Fruit fly (Drosophila melanogaster): Measurements from ENCODE around the gene CG14089.
A peak's percentile ranks its signal among the peaks of the same experiment; 100 is the strongest.

CG14089 gene

DNA sequence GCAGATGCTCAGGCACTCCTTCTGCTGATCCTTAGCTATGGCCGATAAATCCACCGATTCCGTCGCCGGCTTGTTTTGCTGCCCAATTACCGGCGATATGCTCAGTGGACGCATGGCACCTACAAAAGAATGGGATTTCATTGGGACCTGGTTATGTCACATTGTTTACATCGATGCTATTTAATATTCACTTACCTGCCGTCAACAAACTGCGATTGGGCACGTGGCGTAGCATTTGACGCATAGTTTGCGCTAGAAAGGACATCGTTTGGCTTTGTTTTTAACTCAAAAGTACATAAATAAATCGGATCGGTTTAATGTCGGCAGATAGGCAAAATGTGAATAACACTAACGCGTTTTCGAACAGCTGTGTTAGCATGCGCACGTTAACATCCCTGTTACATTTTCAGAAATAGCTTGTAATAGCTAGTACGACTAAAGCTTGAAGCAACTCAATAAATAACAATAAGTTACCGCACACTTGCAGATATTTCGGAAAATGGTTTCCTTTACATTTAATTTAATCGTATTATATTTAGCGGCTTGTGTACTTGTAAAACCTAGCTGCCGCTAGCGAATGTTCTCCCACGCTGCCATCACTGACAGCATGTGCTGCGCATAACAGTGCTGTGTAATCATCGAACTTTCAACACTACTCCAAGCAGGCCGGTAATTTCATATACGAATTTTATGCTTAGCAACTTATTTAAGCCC lies 25.7 kb downstream of the CG14089 start, which contains the start of the genes mRpL21 and rept (continued):
- TF ChIP-seq ham (GFP tag; IDR thresholded peaks at IDR 0.05), result no peak
- TF ChIP-seq CG1529 (GFP tag; optimal IDR thresholded peaks at IDR 0.05), result no peak
- TF ChIP-seq CG10267 (tag; optimal IDR thresholded peaks at IDR 0.05), result peak; percentile 95
- TF ChIP-seq Sry-β (GFP tag; optimal IDR thresholded peaks at IDR 0.05), result peak; percentile 96
- TF ChIP-seq CG14441 (GFP tag; IDR thresholded peaks at IDR 0.05), result peak; percentile 24; the same call in 1 of the 2 replicates
- peak; percentile 28 for TF ChIP-seq CG12942 (GFP tag; optimal IDR thresholded peaks at IDR 0.05)
- 0 out of 2 replicates have a peak, but pooled peaks have one; percentile 6 for TF ChIP-seq stc (GFP tag; IDR thresholded peaks at IDR 0.05)
- TF ChIP-seq CG33213 (GFP tag; optimal IDR thresholded peaks at IDR 0.05), result peak; percentile 22
- no peak for TF ChIP-seq kay (GFP tag; optimal IDR thresholded peaks at IDR 0.05)
- peak; percentile 66 for TF ChIP-seq Xrp1 (GFP tag; IDR thresholded peaks at IDR 0.05)
- no peak for TF ChIP-seq rib (GFP tag; IDR thresholded peaks at IDR 0.05)
- TF ChIP-seq Meics (GFP tag; optimal IDR thresholded peaks at IDR 0.05), result peak; percentile 29
- TF ChIP-seq eve (GFP tag; optimal IDR thresholded peaks at IDR 0.05), result no peak
- TF ChIP-seq Stat92E (GFP tag; optimal IDR thresholded peaks at IDR 0.05), result peak in 1 of 3 experiments; percentile 17
- TF ChIP-seq tna (GFP tag; IDR thresholded peaks at IDR 0.05; ENCODE audit: partially characterized antibody), result no peak
- peak; percentile 7 for TF ChIP-seq BtbVII (GFP tag; optimal IDR thresholded peaks at IDR 0.05)
- TF ChIP-seq CG31224 (GFP tag; IDR thresholded peaks at IDR 0.05), result peak; percentile 34; the same call in 1 of the 2 replicates
- TF ChIP-seq gsb-n (tag; optimal IDR thresholded peaks at IDR 0.05), result no peak
- peak; percentile 36 for TF ChIP-seq jumu (GFP tag; optimal IDR thresholded peaks at IDR 0.05)
- peak; percentile 44 for TF ChIP-seq CG18619 (GFP tag; optimal IDR thresholded peaks at IDR 0.05)
- TF ChIP-seq trh (GFP tag; optimal IDR thresholded peaks at IDR 0.05), result no peak
- no peak for TF ChIP-seq CG8359 (GFP tag; optimal IDR thresholded peaks at IDR 0.05; ENCODE audit: borderline replicate concordance)
- TF ChIP-seq CG7963 (GFP tag; IDR thresholded peaks at IDR 0.05; ENCODE audit: partially characterized antibody), result no peak
- no peak for TF ChIP-seq CG6654 (GFP tag; optimal IDR thresholded peaks at IDR 0.05)
- no peak for TF ChIP-seq fd96Cb (tag; optimal IDR thresholded peaks at IDR 0.05)
- TF ChIP-seq HLHmδ (GFP tag; optimal IDR thresholded peaks at IDR 0.05), result no peak
- peak; percentile 42 for TF ChIP-seq CG10147 (GFP tag; optimal IDR thresholded peaks at IDR 0.05)
- peak; percentile 39; the same call in 1 of the 2 replicates for TF ChIP-seq CG10366 (GFP tag; IDR thresholded peaks at IDR 0.05)
- TF ChIP-seq yki (optimal IDR thresholded peaks at IDR 0.05), result no peak
- no peak for TF ChIP-seq sc (optimal IDR thresholded peaks at IDR 0.05)
- peak; percentile 5 for TF ChIP-seq sc (GFP tag; optimal IDR thresholded peaks at IDR 0.05)
- no peak for TF ChIP-seq Ravus (GFP tag; IDR thresholded peaks at IDR 0.05)
- TF ChIP-seq HmgD (GFP tag; optimal IDR thresholded peaks at IDR 0.05), result no peak
- TF ChIP-seq Fer2 (tag; optimal IDR thresholded peaks at IDR 0.05), result peak; percentile 2
- TF ChIP-seq CG14860 (GFP tag; IDR thresholded peaks at IDR 0.05; ENCODE audit: partially characterized antibody), result no peak
- TF ChIP-seq hth (optimal IDR thresholded peaks at IDR 0.05), result no peak
- peak; percentile 63 for TF ChIP-seq grau (tag; optimal IDR thresholded peaks at IDR 0.05)
- peak; percentile 15 for TF ChIP-seq HHEX (GFP tag; optimal IDR thresholded peaks at IDR 0.05)
- peak; percentile 54 for TF ChIP-seq CG4854 (GFP tag; optimal IDR thresholded peaks at IDR 0.05)
- TF ChIP-seq CG11695 (GFP tag; IDR thresholded peaks at IDR 0.05), result no peak
- peak; percentile 38 for TF ChIP-seq Mes4 (GFP tag; optimal IDR thresholded peaks at IDR 0.05)
- peak; percentile 3 for TF ChIP-seq tap (tag; optimal IDR thresholded peaks at IDR 0.05)
- peak; percentile 89 for TF ChIP-seq sens (GFP tag)
- TF ChIP-seq dmrt11E (tag; optimal IDR thresholded peaks at IDR 0.05), result no peak
- TF ChIP-seq Six4 (GFP tag; optimal IDR thresholded peaks at IDR 0.05), result peak; percentile 18
- peak; percentile 50 for TF ChIP-seq tx (GFP tag; optimal IDR thresholded peaks at IDR 0.05)
- TF ChIP-seq hkb (optimal IDR thresholded peaks at IDR 0.05), result no peak
- 0 out of 2 replicates have a peak, but pooled peaks have one; percentile 17 for TF ChIP-seq hkb (GFP tag; IDR thresholded peaks at IDR 0.05)
- TF ChIP-seq Oli (tag; optimal IDR thresholded peaks at IDR 0.05), result peak; percentile 10
- TF ChIP-seq Doc3 (GFP tag; IDR thresholded peaks at IDR 0.05; ENCODE audit: partially characterized antibody), result no peak
